Fruit fly (Drosophila melanogaster) whole organism, prepupa: Measurements from ENCODE around the gene CG14974.

Source experiments
- CG10669 ChIP-seq: fragments of 200-800 bp; sonication (Bioruptor generic); optimal IDR thresholded peaks from 3 replicates; lab custom pipeline; 2018; ENCODE audit warnings: missing biosample characterization, mild to moderate bottlenecking, missing genetic modification characterization, moderate library complexity
- CG11294 ChIP-seq: fragments of 200-800 bp; sonication (Bioruptor generic); IDR thresholded peaks from 2 replicates; pipeline ENCODE4 v1.3.6; 2022; ENCODE audit warnings: missing biosample characterization, missing genetic modification characterization
- CG16779 ChIP-seq: fragments of 200-800 bp; sonication (Bioruptor generic); optimal IDR thresholded peaks from 3 replicates; lab custom pipeline; 2017; ENCODE audit warnings: missing biosample characterization, mild to moderate bottlenecking, missing genetic modification characterization
- CG34406 ChIP-seq: fragments of 200-800 bp; sonication (Bioruptor generic); optimal IDR thresholded peaks from 3 replicates; lab custom pipeline; 2016; ENCODE audit warnings: missing biosample characterization, missing genetic modification characterization
- CG6854 ChIP-seq: fragments of 200-800 bp; sonication (Bioruptor generic); optimal IDR thresholded peaks from 2 replicates; lab custom pipeline; 2017; ENCODE audit warnings: missing biosample characterization, mild to moderate bottlenecking, missing genetic modification characterization
- CG8119 ChIP-seq: fragments of 200-800 bp; sonication (Bioruptor generic); IDR thresholded peaks from 3 replicates; pipeline ENCODE4 v1.3.6; 2022; ENCODE audit warnings: missing biosample characterization, missing genetic modification characterization
- CG8319 ChIP-seq: fragments of 200-800 bp; sonication (Bioruptor generic); optimal IDR thresholded peaks from 3 replicates; lab custom pipeline; 2016; ENCODE audit warnings: missing biosample characterization, missing genetic modification characterization
- CG9139 ChIP-seq: fragments of 200-800 bp; sonication (Bioruptor generic); optimal IDR thresholded peaks from 3 replicates; lab custom pipeline; 2017; ENCODE audit warnings: missing biosample characterization, mild to moderate bottlenecking, missing genetic modification characterization
- Met ChIP-seq: fragments of 200-800 bp; sonication (Bioruptor generic); optimal IDR thresholded peaks from 3 replicates; lab custom pipeline; 2016; ENCODE audit warnings: missing biosample characterization, missing genetic modification characterization
- OdsH ChIP-seq: fragments of 200-800 bp; sonication (Bioruptor generic); optimal IDR thresholded peaks from 3 replicates; lab custom pipeline; 2016; ENCODE audit warnings: missing biosample characterization, missing genetic modification characterization
- fd85E ChIP-seq: fragments of 200-800 bp; sonication (Bioruptor generic); optimal IDR thresholded peaks from 3 replicates; lab custom pipeline; 2016; ENCODE audit warnings: missing biosample characterization, missing genetic modification characterization
- pdm3 ChIP-seq: fragments of 200-800 bp; sonication (Bioruptor generic); optimal IDR thresholded peaks from 3 replicates; lab custom pipeline; 2016; ENCODE audit warnings: missing biosample characterization, missing genetic modification characterization
- ss ChIP-seq, 2 experiments: fragments of 200-800 bp; sonication (Bioruptor generic); optimal IDR thresholded peaks; 2 replicates in 1 of 2; 3 replicates in 1 of 2; lab custom pipeline; 2017 to 2018; ENCODE audit warnings: mild to moderate bottlenecking in 2 of 2, missing biosample characterization in 2 of 2, missing genetic modification characterization in 2 of 2, moderate library complexity in 1 of 2

DNA sequence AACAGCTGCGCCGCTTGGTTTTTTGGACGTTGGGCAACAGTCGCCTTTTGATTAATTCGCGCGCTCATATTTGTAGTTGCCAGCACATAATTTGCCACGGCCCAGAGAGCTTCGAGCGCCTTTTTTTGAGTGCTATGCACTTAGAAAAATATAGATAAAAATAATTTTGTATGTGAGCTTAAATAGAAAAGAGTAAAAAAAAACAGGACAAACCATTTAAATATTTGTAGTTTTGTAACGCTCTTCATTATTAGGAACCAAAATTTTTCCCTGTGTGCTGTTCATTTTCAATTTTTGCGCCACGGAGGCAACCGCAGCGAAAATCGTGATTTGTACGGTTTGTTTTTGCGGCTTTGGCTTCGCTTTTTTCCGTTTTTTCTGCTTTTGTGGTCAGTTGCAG lies 28.7 kb upstream of the CG14974 start:
- no peak for TF ChIP-seq CG6854 (GFP tag; lab: Kevin White, UChicago)
- TF ChIP-seq OdsH (GFP tag; lab: Kevin White, UChicago), result peak; percentile 53
- no peak for TF ChIP-seq ss (GFP tag; optimal IDR thresholded peaks at IDR 0.05; lab: Kevin White, UChicago)
- TF ChIP-seq CG8119 (GFP tag; lab: Robert Waterston, UW), result peak; percentile 74
- TF ChIP-seq fd85E (GFP tag; lab: Kevin White, UChicago), result no peak
- TF ChIP-seq CG11294 (GFP tag; lab: Robert Waterston, UW), result peak; percentile 49; the same call in 1 of the 2 replicates
- peak; percentile 27 for TF ChIP-seq CG34406 (GFP tag; lab: Kevin White, UChicago)
- TF ChIP-seq Met, result peak; percentile 63
- TF ChIP-seq CG8319 (GFP tag; lab: Kevin White, UChicago), result no peak
- no peak for TF ChIP-seq CG9139 (GFP tag; lab: Kevin White, UChicago)
- TF ChIP-seq CG16779 (tag; lab: Kevin White, UChicago), result no peak
- no peak for TF ChIP-seq CG10669 (GFP tag; lab: Kevin White, UChicago)
- peak; percentile 59 for TF ChIP-seq pdm3 (GFP tag; lab: Kevin White, UChicago)
